Worm (Caenorhabditis elegans): Measurements from ENCODE around the gene Y42A5A.1.

The Y42A5A.1 gene

ce11 chrV:11113607-11114006, 25.9 kb downstream of the Y42A5A.1 start, which contains the start of gene math-33:
math-33 (plus strand) TSS chrV:11113907.
- no peak for TF ChIP-seq unc-39 (tag; optimal IDR thresholded peaks at IDR 0.05)
- TF ChIP-seq unc-55 (GFP tag; optimal IDR thresholded peaks at IDR 0.05): no peak
- TF ChIP-seq mdl-1 (tag; optimal IDR thresholded peaks at IDR 0.05): no peak
- TF ChIP-seq elt-3 (tag; optimal IDR thresholded peaks at IDR 0.05): no peak
- no peak for TF ChIP-seq mab-5 (tag; optimal IDR thresholded peaks at IDR 0.05)
- no peak for TF ChIP-seq sma-9 (GFP tag; optimal IDR thresholded peaks at IDR 0.05)
- TF ChIP-seq sma-9 (tag; optimal IDR thresholded peaks at IDR 0.05): no peak
- no peak for TF ChIP-seq crh-2 (tag; optimal IDR thresholded peaks at IDR 0.05)

ce11 chrV:11118179-11118725, 30.5 kb downstream of the Y42A5A.1 start:
- TF ChIP-seq ceh-82 (tag; optimal IDR thresholded peaks at IDR 0.05) (no peak), fos-1 (tag; optimal IDR thresholded peaks at IDR 0.05) (no peak), ama-1 (optimal IDR thresholded peaks at IDR 0.05) (peak; percentile 77), gmeb-1 (tag; optimal IDR thresholded peaks at IDR 0.05) (no peak), blmp-1 (tag; optimal IDR thresholded peaks at IDR 0.05; ENCODE audit: insufficient read depth) (no peak), ztf-4 (tag; optimal IDR thresholded peaks at IDR 0.05) (peak; percentile 30), sma-9 (GFP tag; optimal IDR thresholded peaks at IDR 0.05) (peak; percentile 12), sma-9 (tag; optimal IDR thresholded peaks at IDR 0.05) (no peak), unc-62 (GFP tag; optimal IDR thresholded peaks at IDR 0.05) (no peak), nhr-21 (tag; optimal IDR thresholded peaks at IDR 0.05) (no peak), mbf-1 (tag; optimal IDR thresholded peaks at IDR 0.05) (no peak), nhr-129 (tag; optimal IDR thresholded peaks at IDR 0.05) (peak; percentile 6), skn-1 (tag; optimal IDR thresholded peaks at IDR 0.05) (no peak), alr-1 (tag; optimal IDR thresholded peaks at IDR 0.05) (no peak), sem-4 (tag; optimal IDR thresholded peaks at IDR 0.05) (no peak), unc-39 (tag; optimal IDR thresholded peaks at IDR 0.05) (no peak), lsy-2 (tag; optimal IDR thresholded peaks at IDR 0.05) (peak in 1 of 2 experiments; percentile 48), dmd-4 (tag; optimal IDR thresholded peaks at IDR 0.05) (no peak), sma-3 (GFP tag; optimal IDR thresholded peaks at IDR 0.05) (peak; percentile 28)

- TF ChIP-seq nhr-25 (tag; optimal IDR thresholded peaks at IDR 0.05) (peak; percentile 8), nhr-6 (tag; optimal IDR thresholded peaks at IDR 0.05) (no peak), Y55F3AM.14 (GFP tag; optimal IDR thresholded peaks at IDR 0.05) (peak; percentile 26), nhr-129 (tag; optimal IDR thresholded peaks at IDR 0.05) (peak; percentile 2)
Measured at ce11 chrV:11119294-11119755, 31.6 kb downstream of the Y42A5A.1 start, which contains the start of gene scb-1. scb-1 (minus strand) TSS chrV:11119705.

- TF ChIP-seq sma-9 (GFP tag; optimal IDR thresholded peaks at IDR 0.05) (peak; percentile 39), sma-9 (tag; optimal IDR thresholded peaks at IDR 0.05) (no peak), fos-1 (tag; optimal IDR thresholded peaks at IDR 0.05) (peak; percentile 23), elt-1 (tag; optimal IDR thresholded peaks at IDR 0.05) (no peak), nhr-129 (tag; optimal IDR thresholded peaks at IDR 0.05) (peak; percentile 85), crh-2 (tag; optimal IDR thresholded peaks at IDR 0.05) (peak; percentile 34), nhr-25 (tag; optimal IDR thresholded peaks at IDR 0.05) (peak; percentile 60), F13H6.1 (tag; optimal IDR thresholded peaks at IDR 0.05) (peak; percentile 3), mdl-1 (tag; optimal IDR thresholded peaks at IDR 0.05) (peak; percentile 42 to 61), ztf-4 (tag; optimal IDR thresholded peaks at IDR 0.05) (no peak), unc-55 (GFP tag; optimal IDR thresholded peaks at IDR 0.05) (peak; percentile 24), C34F6.9 (tag; optimal IDR thresholded peaks at IDR 0.05) (peak; percentile 74), ama-1 (optimal IDR thresholded peaks at IDR 0.05) (peak; percentile 9), lsy-2 (tag; optimal IDR thresholded peaks at IDR 0.05) (peak in 1 of 2 experiments; percentile 62), nhr-21 (tag; optimal IDR thresholded peaks at IDR 0.05) (no peak)
Measured at ce11 chrV:11121247-11121646, 33.5 kb downstream of the Y42A5A.1 start.

- peak; percentile 28 for TF ChIP-seq F13H6.1 (tag; optimal IDR thresholded peaks at IDR 0.05)
- TF ChIP-seq sem-4 (tag; optimal IDR thresholded peaks at IDR 0.05): peak; percentile 25
- peak; percentile 72 for TF ChIP-seq lin-13 (GFP tag; optimal IDR thresholded peaks at IDR 0.05)
- TF ChIP-seq ama-1 (optimal IDR thresholded peaks at IDR 0.05): no peak
- TF ChIP-seq sma-9 (GFP tag; optimal IDR thresholded peaks at IDR 0.05): peak; percentile 51
- TF ChIP-seq sma-9 (tag; optimal IDR thresholded peaks at IDR 0.05): no peak
- peak; percentile 50 for TF ChIP-seq crh-2 (tag; optimal IDR thresholded peaks at IDR 0.05)
- TF ChIP-seq ztf-11 (tag; optimal IDR thresholded peaks at IDR 0.05): no peak
- TF ChIP-seq ztf-4 (tag; optimal IDR thresholded peaks at IDR 0.05): peak; percentile 56
- TF ChIP-seq gmeb-1 (tag; optimal IDR thresholded peaks at IDR 0.05): peak; percentile 37
- TF ChIP-seq nhr-12 (tag; optimal IDR thresholded peaks at IDR 0.05): no peak
- peak; percentile 30 for TF ChIP-seq nhr-25 (tag; optimal IDR thresholded peaks at IDR 0.05)
- peak; percentile 59 for TF ChIP-seq nhr-6 (tag; optimal IDR thresholded peaks at IDR 0.05)
- peak; percentile 43 for TF ChIP-seq nhr-129 (tag; optimal IDR thresholded peaks at IDR 0.05)
- peak; percentile 58 for TF ChIP-seq sma-3 (GFP tag; optimal IDR thresholded peaks at IDR 0.05)
- no peak for TF ChIP-seq nhr-10 (tag; optimal IDR thresholded peaks at IDR 0.05)
- TF ChIP-seq lsy-2 (tag; optimal IDR thresholded peaks at IDR 0.05): peak; percentile 23 to 41
- TF ChIP-seq nhr-77 (tag; optimal IDR thresholded peaks at IDR 0.05): peak; percentile 22
Measured at ce11 chrV:11122466-11122865, 34.7 kb downstream of the Y42A5A.1 start, which contains the start of gene mboa-2. mboa-2 (minus strand) TSS chrV:11122493.

Data from whole organism, L2 larva.